Worm (Caenorhabditis elegans): ENCODE measurements around the gene F41C3.8.

Gene F41C3.8

ce11 chrII:4726750-4727384 is 11.0 kb downstream of the F41C3.8 start:
- TF ChIP-seq K09A11.1 (tag; optimal IDR thresholded peaks at IDR 0.05; ENCODE audit: insufficient read depth) (no peak), che-1 (tag; optimal IDR thresholded peaks at IDR 0.05) (no peak), pax-1 (tag; optimal IDR thresholded peaks at IDR 0.05) (no peak), fax-1 (tag; optimal IDR thresholded peaks at IDR 0.05) (no peak), unc-86 (tag; optimal IDR thresholded peaks at IDR 0.05) (no peak), zip-5 (tag; optimal IDR thresholded peaks at IDR 0.05) (no peak), gmeb-2 (tag; optimal IDR thresholded peaks at IDR 0.05) (no peak), tbx-2 (tag; optimal IDR thresholded peaks at IDR 0.05) (no peak), ama-1 (optimal IDR thresholded peaks at IDR 0.05) (no peak), fkh-6 (tag; optimal IDR thresholded peaks at IDR 0.05) (no peak), ceh-48 (tag; optimal IDR thresholded peaks at IDR 0.05) (no peak), rnt-1 (tag; optimal IDR thresholded peaks at IDR 0.05) (no peak), dve-1 (tag; optimal IDR thresholded peaks at IDR 0.05) (no peak), ceh-30 (tag; optimal IDR thresholded peaks at IDR 0.05) (no peak), sox-2 (GFP tag; IDR thresholded peaks at IDR 0.05) (no peak), C08G9.2 (tag; optimal IDR thresholded peaks at IDR 0.05) (no peak), pros-1 (tag; optimal IDR thresholded peaks at IDR 0.05) (no peak), odd-2 (tag; optimal IDR thresholded peaks at IDR 0.05) (no peak)

ce11 chrII:4727769-4728168 is 11.9 kb downstream of the F41C3.8 start, which contains the start of gene ttr-41:
Gene ttr-41, minus strand, starts transcription at chrII:4727869.
- no peak for TF ChIP-seq pag-3 (tag; optimal IDR thresholded peaks at IDR 0.05; ENCODE audit: borderline replicate concordance)
- TF ChIP-seq elt-2 (tag; optimal IDR thresholded peaks at IDR 0.05): no peak
- TF ChIP-seq pha-2 (tag; optimal IDR thresholded peaks at IDR 0.05): no peak
- TF ChIP-seq che-1 (tag; optimal IDR thresholded peaks at IDR 0.05): no peak
- no peak for TF ChIP-seq ceh-45 (GFP tag; IDR thresholded peaks at IDR 0.05)
- no peak for TF ChIP-seq ets-4 (tag; optimal IDR thresholded peaks at IDR 0.05)
- TF ChIP-seq K02D7.2 (tag; optimal IDR thresholded peaks at IDR 0.05): no peak
- no peak for TF ChIP-seq rnt-1 (tag; optimal IDR thresholded peaks at IDR 0.05)
- no peak for TF ChIP-seq ceh-18 (tag; optimal IDR thresholded peaks at IDR 0.05)
- no peak for TF ChIP-seq ref-2 (tag; optimal IDR thresholded peaks at IDR 0.05)
- TF ChIP-seq ztf-16 (tag; optimal IDR thresholded peaks at IDR 0.05): no peak
- no peak for TF ChIP-seq zip-5 (tag; optimal IDR thresholded peaks at IDR 0.05)
- no peak for TF ChIP-seq ceh-2 (tag; optimal IDR thresholded peaks at IDR 0.05)
- TF ChIP-seq ceh-9 (tag; optimal IDR thresholded peaks at IDR 0.05): no peak

- TF ChIP-seq mec-3 (tag; optimal IDR thresholded peaks at IDR 0.05; ENCODE audit: borderline replicate concordance): no peak
- peak; percentile 93 for TF ChIP-seq elt-2 (tag; optimal IDR thresholded peaks at IDR 0.05)
Measured at ce11 chrII:4728687-4729086, 12.8 kb downstream of the F41C3.8 start.

ce11 chrII:4729733-4730132 is 13.9 kb downstream of the F41C3.8 start, which contains the start of gene F41C3.7:
Gene F41C3.7, plus strand, starts transcription at chrII:4730033.
- TF ChIP-seq pax-1 (tag; optimal IDR thresholded peaks at IDR 0.05): no peak
- TF ChIP-seq ceh-30 (tag; optimal IDR thresholded peaks at IDR 0.05): no peak
- TF ChIP-seq eyg-1 (tag; optimal IDR thresholded peaks at IDR 0.05): no peak
- TF ChIP-seq tbx-7 (tag; optimal IDR thresholded peaks at IDR 0.05): no peak
- no peak for TF ChIP-seq tbx-2 (tag; optimal IDR thresholded peaks at IDR 0.05)
- TF ChIP-seq ceh-14 (tag; optimal IDR thresholded peaks at IDR 0.05): no peak

- no peak for TF ChIP-seq unc-42 (tag; optimal IDR thresholded peaks at IDR 0.05)
- TF ChIP-seq fax-1 (tag; optimal IDR thresholded peaks at IDR 0.05): no peak
- no peak for TF ChIP-seq Y22D7AL.16 (tag; optimal IDR thresholded peaks at IDR 0.05)
- no peak for TF ChIP-seq madf-2 (tag; optimal IDR thresholded peaks at IDR 0.05)
- TF ChIP-seq ceh-9 (tag; optimal IDR thresholded peaks at IDR 0.05): no peak
- no peak for TF ChIP-seq tbx-2 (tag; optimal IDR thresholded peaks at IDR 0.05)
- TF ChIP-seq pax-1 (tag; optimal IDR thresholded peaks at IDR 0.05): no peak
- TF ChIP-seq ceh-31 (tag; optimal IDR thresholded peaks at IDR 0.05): no peak
- no peak for TF ChIP-seq pqm-1 (tag; optimal IDR thresholded peaks at IDR 0.05)
Measured at ce11 chrII:4733848-4734247, 18.0 kb downstream of the F41C3.8 start, which contains the start of gene F41C3.11. Gene F41C3.11, minus strand, starts transcription at chrII:4733948.

Data from whole organism, late embryonic.